Worm (Caenorhabditis elegans) whole organism, midembryonic: ENCODE data around the gene sid-5.

Experiments used
- T22C8.4 ChIP-seq: fragments of 200-800 bp; sonication (Bioruptor generic); IDR thresholded peaks from 2 replicates; pipeline ENCODE4 v1.3.6; 2022; ENCODE audit warnings: missing genetic modification characterization, missing compliant biosample characterization
- cog-1 ChIP-seq: sonication (generic microtip); optimal IDR thresholded peaks from 2 replicates; lab custom pipeline; 2016; ENCODE audit warnings: missing genetic modification characterization, missing compliant biosample characterization
- ztf-29 ChIP-seq: fragments of 200-800 bp; sonication (Bioruptor generic); IDR thresholded peaks from 2 replicates; pipeline ENCODE4 v1.3.6; 2022; ENCODE audit warnings: missing genetic modification reagents, missing genetic modification characterization, missing compliant biosample characterization

DNA sequence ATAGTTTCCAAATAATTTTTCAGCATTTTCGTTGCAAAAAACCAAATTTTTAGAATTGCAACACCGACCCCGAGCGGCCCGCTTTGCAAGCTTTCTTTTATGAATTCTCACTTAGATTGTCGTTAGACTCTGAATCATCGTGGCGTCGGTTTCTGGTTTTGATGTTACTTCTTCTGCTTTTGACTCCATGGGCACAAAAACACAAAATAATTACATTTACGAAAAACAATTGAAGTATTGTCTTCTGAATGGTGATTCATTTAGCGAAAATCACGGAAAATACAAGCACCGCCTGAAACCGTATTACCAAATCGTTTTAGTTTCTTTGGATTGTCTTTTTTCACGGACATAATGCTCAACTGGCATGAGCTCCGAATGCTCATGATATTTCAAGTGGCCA lies 3.4 kb upstream of the sid-5 start, which contains the start of gene pes-23:
- no peak for TF ChIP-seq T22C8.4 (GFP tag; lab: Robert Waterston, UW)
- TF ChIP-seq ztf-29 (GFP tag; lab: Robert Waterston, UW) = no peak
- no peak for TF ChIP-seq cog-1 (tag; lab: Kevin White, UChicago)
